Worm (Caenorhabditis elegans): Measurements from ENCODE around the gene PDB1.1.

The PDB1.1 gene

DNA sequence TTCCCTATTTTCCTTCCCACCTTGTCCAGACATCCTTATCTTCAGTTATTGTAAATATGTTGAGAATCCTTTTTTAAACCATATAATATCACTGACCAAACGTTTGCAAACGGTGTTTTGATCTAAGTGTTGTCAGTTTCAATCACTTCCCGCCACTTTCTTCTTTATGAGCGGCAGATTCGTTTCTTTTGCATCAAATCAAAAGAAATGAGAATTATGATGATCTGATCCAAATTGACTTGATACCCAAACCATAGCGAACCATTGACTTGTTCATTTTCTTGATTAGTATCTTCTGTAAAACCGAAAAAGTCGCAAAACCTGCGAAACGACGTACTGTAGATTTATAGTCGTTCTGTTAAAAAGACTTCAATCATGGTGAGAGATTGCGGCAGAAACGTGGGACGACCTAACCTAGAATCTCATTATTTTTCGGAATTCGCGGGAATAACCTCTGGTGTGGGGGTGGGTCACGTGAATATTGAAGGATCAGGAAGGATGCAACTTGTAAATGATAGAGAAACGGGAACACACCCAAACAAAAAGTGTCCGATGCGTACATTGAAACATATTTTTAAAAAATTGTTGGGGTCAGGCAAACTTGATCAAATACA lies 35.2 kb upstream of the PDB1.1 start:
- TF ChIP-seq nhr-25 (tag; optimal IDR thresholded peaks at IDR 0.05) (peak; percentile 16), sma-9 (GFP tag; optimal IDR thresholded peaks at IDR 0.05) (peak; percentile 44), sma-9 (tag; optimal IDR thresholded peaks at IDR 0.05) (no peak), skn-1 (tag; optimal IDR thresholded peaks at IDR 0.05) (no peak), sma-3 (GFP tag; optimal IDR thresholded peaks at IDR 0.05) (peak; percentile 28), nhr-21 (tag; optimal IDR thresholded peaks at IDR 0.05) (peak; percentile 59), unc-62 (GFP tag; optimal IDR thresholded peaks at IDR 0.05) (no peak), unc-39 (tag; optimal IDR thresholded peaks at IDR 0.05) (no peak)

DNA sequence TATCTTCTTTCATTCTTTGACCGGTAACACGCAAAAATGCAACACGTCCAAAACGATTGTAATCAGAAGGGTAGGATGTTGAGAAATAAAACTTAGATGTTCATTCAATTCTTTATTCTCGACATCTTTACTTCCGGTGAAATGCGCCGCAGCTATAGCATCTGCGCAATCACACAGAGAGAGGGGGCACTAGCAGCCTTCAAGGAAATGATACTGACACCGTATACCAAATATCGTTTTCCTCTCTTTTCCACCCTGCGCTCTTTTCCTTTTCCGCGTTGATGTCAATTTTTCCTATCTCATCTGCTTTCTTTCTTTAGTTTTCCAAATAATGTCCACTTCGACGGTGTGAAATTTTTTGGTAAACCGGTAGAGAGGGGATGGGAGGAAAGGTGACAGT lies 31.9 kb upstream of the PDB1.1 start:
- TF ChIP-seq ceh-82 (tag; optimal IDR thresholded peaks at IDR 0.05) (no peak), lin-39 (tag; optimal IDR thresholded peaks at IDR 0.05) (no peak), sem-4 (tag; optimal IDR thresholded peaks at IDR 0.05) (peak; percentile 2), nhr-129 (tag; optimal IDR thresholded peaks at IDR 0.05) (no peak), lsy-2 (tag; optimal IDR thresholded peaks at IDR 0.05) (no peak), ztf-11 (tag; optimal IDR thresholded peaks at IDR 0.05) (no peak), nhr-21 (tag; optimal IDR thresholded peaks at IDR 0.05) (peak; percentile 34), ztf-4 (tag; optimal IDR thresholded peaks at IDR 0.05) (no peak), egl-27 (tag; optimal IDR thresholded peaks at IDR 0.05) (no peak), mdl-1 (tag; optimal IDR thresholded peaks at IDR 0.05) (no peak), nhr-11 (tag; optimal IDR thresholded peaks at IDR 0.05) (no peak), fos-1 (tag; optimal IDR thresholded peaks at IDR 0.05) (peak; percentile 5), F13H6.1 (tag; optimal IDR thresholded peaks at IDR 0.05) (no peak), nhr-25 (tag; optimal IDR thresholded peaks at IDR 0.05) (peak; percentile 1), unc-39 (tag; optimal IDR thresholded peaks at IDR 0.05) (no peak)

- TF ChIP-seq nhr-21 (tag; optimal IDR thresholded peaks at IDR 0.05) (peak; percentile 46), C34F6.9 (tag; optimal IDR thresholded peaks at IDR 0.05) (no peak), R02D3.7 (tag; optimal IDR thresholded peaks at IDR 0.05) (no peak), mdl-1 (tag; optimal IDR thresholded peaks at IDR 0.05) (no peak)
Observed at ce11 chrX:7587741-7588235, 28.9 kb upstream of the PDB1.1 start.

DNA sequence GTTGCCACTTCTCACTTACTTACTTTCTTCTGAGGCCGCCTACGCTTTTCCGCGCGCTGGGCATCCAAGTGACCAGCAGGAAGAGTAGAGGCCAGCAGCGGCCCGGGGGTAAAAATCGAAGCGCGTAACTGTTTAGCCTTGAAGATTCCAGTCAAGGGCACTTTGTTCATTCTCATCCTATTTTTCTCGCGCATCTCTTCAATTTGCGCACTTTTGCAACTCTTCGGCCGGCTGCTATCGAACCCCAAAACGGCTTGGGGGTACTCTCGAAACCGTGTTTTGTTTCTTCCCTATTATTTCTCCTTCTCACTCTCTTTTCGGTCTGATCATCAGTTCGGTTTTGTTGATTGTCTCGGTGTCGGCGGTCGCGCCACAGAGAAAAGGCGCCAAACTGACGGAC lies 27.7 kb upstream of the PDB1.1 start:
- TF ChIP-seq nhr-10 (tag; optimal IDR thresholded peaks at IDR 0.05) = no peak
- peak; percentile 31 for TF ChIP-seq sma-3 (GFP tag; optimal IDR thresholded peaks at IDR 0.05)
- TF ChIP-seq ceh-16 (tag; optimal IDR thresholded peaks at IDR 0.05) = no peak
- peak; percentile 25 for TF ChIP-seq blmp-1 (tag; optimal IDR thresholded peaks at IDR 0.05; ENCODE audit: insufficient read depth)
- no peak for TF ChIP-seq crh-2 (tag; optimal IDR thresholded peaks at IDR 0.05)
- TF ChIP-seq lin-39 (tag; optimal IDR thresholded peaks at IDR 0.05) = no peak
- no peak for TF ChIP-seq ztf-4 (tag; optimal IDR thresholded peaks at IDR 0.05)
- no peak for TF ChIP-seq ztf-11 (tag; optimal IDR thresholded peaks at IDR 0.05)
- no peak for TF ChIP-seq R02D3.7 (tag; optimal IDR thresholded peaks at IDR 0.05)
- TF ChIP-seq skn-1 (tag; optimal IDR thresholded peaks at IDR 0.05) = no peak
- TF ChIP-seq F13H6.1 (tag; optimal IDR thresholded peaks at IDR 0.05) = no peak
- no peak for TF ChIP-seq sem-4 (tag; optimal IDR thresholded peaks at IDR 0.05)
- TF ChIP-seq Y55F3AM.14 (GFP tag; optimal IDR thresholded peaks at IDR 0.05) = no peak
- peak; percentile 40 for TF ChIP-seq nhr-25 (tag; optimal IDR thresholded peaks at IDR 0.05)
- no peak for TF ChIP-seq mbf-1 (tag; optimal IDR thresholded peaks at IDR 0.05)
- TF ChIP-seq dmd-4 (tag; optimal IDR thresholded peaks at IDR 0.05) = no peak

ce11 chrX:7585610-7586259 lies 26.9 kb upstream of the PDB1.1 start, which contains the start of gene adt-2:
Gene adt-2, plus strand, starts transcription at chrX:7586209.
- TF ChIP-seq alr-1 (tag; optimal IDR thresholded peaks at IDR 0.05) = no peak
- peak; percentile 16 for TF ChIP-seq sma-3 (GFP tag; optimal IDR thresholded peaks at IDR 0.05)
- peak; percentile 24 for TF ChIP-seq fos-1 (tag; optimal IDR thresholded peaks at IDR 0.05)
- no peak for TF ChIP-seq nhr-11 (tag; optimal IDR thresholded peaks at IDR 0.05)
- no peak for TF ChIP-seq ztf-4 (tag; optimal IDR thresholded peaks at IDR 0.05)
- peak; percentile 27 for TF ChIP-seq crh-2 (tag; optimal IDR thresholded peaks at IDR 0.05)
- TF ChIP-seq nhr-21 (tag; optimal IDR thresholded peaks at IDR 0.05) = peak; percentile 57
- TF ChIP-seq lsy-2 (tag; optimal IDR thresholded peaks at IDR 0.05) = peak in 1 of 2 experiments; percentile 22
- TF ChIP-seq zag-1 (tag; optimal IDR thresholded peaks at IDR 0.05) = no peak
- TF ChIP-seq nhr-25 (tag; optimal IDR thresholded peaks at IDR 0.05) = peak; percentile 79
- TF ChIP-seq mdl-1 (tag; optimal IDR thresholded peaks at IDR 0.05) = no peak
- TF ChIP-seq Y55F3AM.14 (GFP tag; optimal IDR thresholded peaks at IDR 0.05) = no peak
- peak; percentile 15 for TF ChIP-seq nhr-129 (tag; optimal IDR thresholded peaks at IDR 0.05)
- no peak for TF ChIP-seq nhr-10 (tag; optimal IDR thresholded peaks at IDR 0.05)
- no peak for TF ChIP-seq nhr-6 (tag; optimal IDR thresholded peaks at IDR 0.05)
- TF ChIP-seq aly-2 (tag; optimal IDR thresholded peaks at IDR 0.05) = no peak
- peak; percentile 43 for TF ChIP-seq blmp-1 (tag; optimal IDR thresholded peaks at IDR 0.05; ENCODE audit: insufficient read depth)
- TF ChIP-seq unc-55 (GFP tag; optimal IDR thresholded peaks at IDR 0.05) = no peak
- TF ChIP-seq ama-1 (optimal IDR thresholded peaks at IDR 0.05) = no peak

Data from whole organism, L2 larva.